Fruit fly (Drosophila melanogaster): ENCODE data around the gene Fntb.

Fntb gene

dm6 chr3R:16469501-16470263, 36.9 kb downstream of the Fntb start, which contains the start of the genes CG42232 and CSN5 (continued):
- TF ChIP-seq HHEX (GFP tag; optimal IDR thresholded peaks at IDR 0.05) (peak; percentile 33), TFAM (GFP tag; optimal IDR thresholded peaks at IDR 0.05) (no peak), chif (GFP tag; optimal IDR thresholded peaks at IDR 0.05) (peak; percentile 28 to 45), crol (GFP tag; IDR thresholded peaks at IDR 0.05) (no peak), CG11093 (GFP tag; IDR thresholded peaks at IDR 0.05) (no peak), rib (GFP tag; IDR thresholded peaks at IDR 0.05) (0 out of 2 replicates have a peak, but pooled peaks have one; percentile 30), CG32767 (GFP tag; IDR thresholded peaks at IDR 0.05) (peak; percentile 36; the same call in 1 of the 2 replicates), CG4730 (GFP tag; IDR thresholded peaks at IDR 0.05) (0 out of 2 replicates have a peak, but pooled peaks have one; percentile 21), gro (GFP tag; optimal IDR thresholded peaks at IDR 0.05) (no peak), tio (GFP tag; optimal IDR thresholded peaks at IDR 0.05) (peak; percentile 41), sug (tag; optimal IDR thresholded peaks at IDR 0.05) (no peak), Vsx1 (GFP tag; optimal IDR thresholded peaks at IDR 0.05) (no peak), dpn (GFP tag; optimal IDR thresholded peaks at IDR 0.05) (peak in 1 of 2 experiments; percentile 69), ranshi (GFP tag; IDR thresholded peaks at IDR 0.05) (no peak), h (optimal IDR thresholded peaks at IDR 0.05) (no peak), en (GFP tag; optimal IDR thresholded peaks at IDR 0.05) (no peak), H15 (GFP tag; IDR thresholded peaks at IDR 0.05) (peak; percentile 23; the same call in 1 of the 3 replicates), CG4707 (GFP tag; optimal IDR thresholded peaks at IDR 0.05) (no peak)

DNA sequence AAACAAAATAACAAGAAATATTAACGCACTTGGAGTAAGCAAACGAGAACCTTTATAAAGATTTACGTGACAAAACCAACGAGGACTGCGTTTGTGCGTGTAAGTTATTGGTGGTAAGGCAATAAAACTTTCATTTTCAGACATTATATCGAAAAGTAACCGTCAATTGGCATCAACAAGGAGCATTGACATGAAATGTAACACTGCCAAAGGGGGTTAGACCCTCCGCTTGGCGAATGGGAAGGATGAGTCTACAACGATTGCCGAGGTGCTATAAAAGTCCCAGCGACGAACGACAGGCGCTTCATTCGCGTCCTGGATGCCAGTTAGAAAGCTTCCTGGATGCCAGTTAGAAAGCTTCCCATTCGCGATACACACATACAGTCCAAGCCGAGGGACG, 39.5 kb downstream of the Fntb start, which contains the start of gene Gyc89Da:
TSS of gene Gyc89Da (plus strand) at position 301 of the 400 bp plus-strand sequence.
- TF ChIP-seq unc-4 (GFP tag; IDR thresholded peaks at IDR 0.05; ENCODE audit: partially characterized antibody) (no peak), sens-2 (GFP tag; IDR thresholded peaks at IDR 0.05) (no peak), Nf-YA (GFP tag; IDR thresholded peaks at IDR 0.05) (no peak), Poxn (GFP tag; IDR thresholded peaks at IDR 0.05) (no peak), Deaf1 (tag; optimal IDR thresholded peaks at IDR 0.05) (peak; percentile 15), CG11456 (GFP tag; IDR thresholded peaks at IDR 0.05) (0 out of 3 replicates have a peak, but pooled peaks have one; percentile 30), dysf (GFP tag; IDR thresholded peaks at IDR 0.05) (no peak)

DNA sequence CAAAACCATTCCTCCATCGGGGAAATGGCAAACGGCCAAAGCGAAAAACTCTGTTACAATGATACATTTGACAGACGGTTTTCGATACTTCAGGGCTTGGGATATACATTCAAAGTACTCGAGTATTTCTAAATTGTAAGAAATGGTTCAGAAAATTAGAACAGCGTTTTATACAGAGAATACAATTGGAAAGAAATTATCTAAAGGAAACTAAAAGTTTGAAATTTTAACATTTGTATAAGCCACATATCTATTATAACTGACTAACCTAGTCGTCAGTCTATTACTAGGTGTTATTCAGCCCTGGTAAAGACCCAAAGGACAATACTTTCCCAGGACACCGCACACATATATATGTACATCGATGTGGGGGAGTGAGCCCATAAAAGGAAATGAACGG, 43.7 kb downstream of the Fntb start:
- TF ChIP-seq CG8765 (GFP tag; IDR thresholded peaks at IDR 0.05) (no peak), CG6254 (GFP tag; optimal IDR thresholded peaks at IDR 0.05) (no peak), CG2116 (GFP tag; optimal IDR thresholded peaks at IDR 0.05) (no peak), CG10366 (GFP tag; IDR thresholded peaks at IDR 0.05) (no peak), CG13624 (GFP tag; optimal IDR thresholded peaks at IDR 0.05) (peak; percentile 3), Gsc (GFP tag; IDR thresholded peaks at IDR 0.05) (no peak), ftz-f1 (GFP tag; optimal IDR thresholded peaks at IDR 0.05) (no peak), CG10147 (GFP tag; optimal IDR thresholded peaks at IDR 0.05) (peak; percentile 47), CG31441 (GFP tag; IDR thresholded peaks at IDR 0.05) (peak; percentile 35; the same call in 1 of the 2 replicates), CG30431 (GFP tag; optimal IDR thresholded peaks at IDR 0.05) (no peak), Dll (GFP tag; IDR thresholded peaks at IDR 0.05; ENCODE audit: partially characterized antibody) (no peak), dimm (GFP tag; IDR thresholded peaks at IDR 0.05) (no peak), CG14965 (GFP tag; optimal IDR thresholded peaks at IDR 0.05; ENCODE audit: borderline replicate concordance) (no peak), sc (optimal IDR thresholded peaks at IDR 0.05) (no peak), sc (GFP tag; optimal IDR thresholded peaks at IDR 0.05) (no peak), CG12659 (GFP tag; optimal IDR thresholded peaks at IDR 0.05) (peak; percentile 23), CG6654 (GFP tag; optimal IDR thresholded peaks at IDR 0.05) (no peak), Poxn (GFP tag; IDR thresholded peaks at IDR 0.05) (no peak), CG7987 (GFP tag; optimal IDR thresholded peaks at IDR 0.05) (no peak), Mrtf (GFP tag; IDR thresholded peaks at IDR 0.05) (no peak), psq (GFP tag; optimal IDR thresholded peaks at IDR 0.05) (no peak), Elba2 (GFP tag; optimal IDR thresholded peaks at IDR 0.05) (no peak), CG3065 (GFP tag; optimal IDR thresholded peaks at IDR 0.05) (no peak), kah (GFP tag; optimal IDR thresholded peaks at IDR 0.05) (no peak), Fer3 (tag; optimal IDR thresholded peaks at IDR 0.05) (peak; percentile 43)

Data from whole organism, embryonic.